Fruit fly (Drosophila melanogaster) whole organism, prepupa: ENCODE results near the gene Cdk8.

Experiments
- Blimp-1 ChIP-seq: fragments of 200-800 bp; sonication (Bioruptor generic); optimal IDR thresholded peaks from 3 replicates; lab custom pipeline; 2017; ENCODE audit warnings: missing biosample characterization, missing genetic modification characterization, mild to moderate bottlenecking, moderate library complexity, missing genetic modification reagents
- CG10631 ChIP-seq: fragments of 200-800 bp; sonication (Bioruptor generic); optimal IDR thresholded peaks from 2 replicates; lab custom pipeline; 2016; ENCODE audit warnings: missing biosample characterization, missing genetic modification characterization
- CG11902 ChIP-seq: fragments of 200-800 bp; sonication (Bioruptor generic); optimal IDR thresholded peaks from 3 replicates; lab custom pipeline; 2016; ENCODE audit warnings: missing biosample characterization, missing genetic modification characterization
- CG15336 ChIP-seq: fragments of 200-800 bp; sonication (Bioruptor generic); IDR thresholded peaks from 2 replicates; pipeline ENCODE4 v1.3.6; 2022; ENCODE audit warnings: missing biosample characterization, missing genetic modification characterization
- CG1621 ChIP-seq: fragments of 200-800 bp; sonication (Bioruptor generic); optimal IDR thresholded peaks from 3 replicates; lab custom pipeline; 2018; ENCODE audit warnings: missing biosample characterization, mild to moderate bottlenecking, missing genetic modification characterization
- CG16779 ChIP-seq: fragments of 200-800 bp; sonication (Bioruptor generic); optimal IDR thresholded peaks from 3 replicates; lab custom pipeline; 2017; ENCODE audit warnings: missing biosample characterization, mild to moderate bottlenecking, missing genetic modification characterization
- CG3032 ChIP-seq: fragments of 200-800 bp; optimal IDR thresholded peaks from 2 replicates; lab custom pipeline; 2019; ENCODE audit warnings: missing biosample characterization, mild to moderate bottlenecking, missing genetic modification characterization, moderate library complexity
- CG31627 ChIP-seq: fragments of 200-800 bp; sonication (Bioruptor generic); optimal IDR thresholded peaks from 3 replicates; lab custom pipeline; 2016; ENCODE audit warnings: missing biosample characterization, missing genetic modification characterization
- CG32006 ChIP-seq: fragments of 200-800 bp; sonication (Bioruptor generic); optimal IDR thresholded peaks from 3 replicates; lab custom pipeline; 2017; ENCODE audit warnings: missing biosample characterization, mild to moderate bottlenecking, missing genetic modification characterization
- CG34406 ChIP-seq: fragments of 200-800 bp; sonication (Bioruptor generic); optimal IDR thresholded peaks from 3 replicates; lab custom pipeline; 2016; ENCODE audit warnings: missing biosample characterization, missing genetic modification characterization
- CG4318 ChIP-seq: fragments of 200-800 bp; sonication (Bioruptor generic); optimal IDR thresholded peaks from 3 replicates; lab custom pipeline; 2017; ENCODE audit warnings: missing biosample characterization, mild to moderate bottlenecking, missing genetic modification characterization
- CG6163 ChIP-seq: fragments of 200-800 bp; sonication (Bioruptor generic); IDR thresholded peaks from 3 replicates; pipeline ENCODE4 v1.3.6; 2022; ENCODE audit warnings: missing biosample characterization, missing genetic modification characterization
- CG6276 ChIP-seq: fragments of 200-800 bp; sonication (Bioruptor generic); optimal IDR thresholded peaks from 2 replicates; lab custom pipeline; 2017; ENCODE audit warnings: missing biosample characterization, mild to moderate bottlenecking, missing genetic modification characterization
- CG6808 ChIP-seq: fragments of 200-800 bp; sonication (Bioruptor generic); optimal IDR thresholded peaks from 3 replicates; lab custom pipeline; 2017; ENCODE audit warnings: missing biosample characterization, missing genetic modification characterization, mild to moderate bottlenecking, moderate library complexity, missing genetic modification reagents
- CG6854 ChIP-seq: fragments of 200-800 bp; sonication (Bioruptor generic); optimal IDR thresholded peaks from 2 replicates; lab custom pipeline; 2017; ENCODE audit warnings: missing biosample characterization, mild to moderate bottlenecking, missing genetic modification characterization
- CG9139 ChIP-seq: fragments of 200-800 bp; sonication (Bioruptor generic); optimal IDR thresholded peaks from 3 replicates; lab custom pipeline; 2017; ENCODE audit warnings: missing biosample characterization, mild to moderate bottlenecking, missing genetic modification characterization
- Eip75B ChIP-seq: fragments of 200-800 bp; sonication (Bioruptor generic); optimal IDR thresholded peaks from 3 replicates; lab custom pipeline; 2016; ENCODE audit warnings: missing biosample characterization, missing genetic modification characterization
- Eip78C ChIP-seq: fragments of 200-800 bp; sonication (Bioruptor generic); peaks from one replicate; lab custom pipeline; 2016; ENCODE audit warnings: missing biosample characterization, missing genetic modification characterization
- Eip93F ChIP-seq: fragments of 200-800 bp; sonication (Bioruptor generic); optimal IDR thresholded peaks from 2 replicates; lab custom pipeline; 2016; ENCODE audit warnings: missing biosample characterization, mild to moderate bottlenecking, missing genetic modification characterization
- Ets21C ChIP-seq: fragments of 200-800 bp; sonication (Bioruptor generic); optimal IDR thresholded peaks from 3 replicates; lab custom pipeline; 2016; ENCODE audit warnings: missing biosample characterization, missing genetic modification characterization
- Ets96B ChIP-seq: fragments of 200-800 bp; optimal IDR thresholded peaks from 2 replicates; lab custom pipeline; 2019; ENCODE audit warnings: missing biosample characterization, mild to moderate bottlenecking, missing genetic modification characterization, moderate library complexity
- Gug ChIP-seq: fragments of 200-800 bp; sonication (Bioruptor generic); IDR thresholded peaks from 2 replicates; pipeline ENCODE4 v1.3.6; 2022; ENCODE audit warnings: missing biosample characterization, missing genetic modification characterization
- Hr4 ChIP-seq: fragments of 200-800 bp; sonication (Bioruptor generic); optimal IDR thresholded peaks from 3 replicates; lab custom pipeline; 2016; ENCODE audit warnings: missing biosample characterization, missing genetic modification characterization
- Met ChIP-seq: fragments of 200-800 bp; sonication (Bioruptor generic); optimal IDR thresholded peaks from 3 replicates; lab custom pipeline; 2016; ENCODE audit warnings: missing biosample characterization, missing genetic modification characterization
- Sox14 ChIP-seq: fragments of 200-800 bp; sonication (Bioruptor generic); optimal IDR thresholded peaks from 3 replicates; lab custom pipeline; 2016; ENCODE audit warnings: missing biosample characterization, missing genetic modification characterization
- achi ChIP-seq: fragments of 200-800 bp; sonication (Bioruptor generic); optimal IDR thresholded peaks from 3 replicates; lab custom pipeline; 2016; ENCODE audit warnings: missing biosample characterization, missing genetic modification characterization
- cyc ChIP-seq: fragments of 200-800 bp; sonication (Bioruptor generic); optimal IDR thresholded peaks from 3 replicates; lab custom pipeline; 2016; ENCODE audit warnings: missing biosample characterization, missing genetic modification characterization
- dsx ChIP-seq: fragments of 200-800 bp; optimal IDR thresholded peaks from 3 replicates; lab custom pipeline; 2019; ENCODE audit warnings: missing biosample characterization, mild to moderate bottlenecking, missing genetic modification characterization, moderate library complexity; ENCODE audit not compliant: poor library complexity, severe bottlenecking
- esn ChIP-seq: fragments of 200-800 bp; sonication (Bioruptor generic); optimal IDR thresholded peaks from 2 replicates; lab custom pipeline; 2016; ENCODE audit warnings: missing biosample characterization, mild to moderate bottlenecking, missing genetic modification characterization, moderate library complexity
- fd59A ChIP-seq: fragments of 200-800 bp; sonication (Bioruptor generic); optimal IDR thresholded peaks from 2 replicates; lab custom pipeline; 2017; ENCODE audit warnings: missing biosample characterization, mild to moderate bottlenecking, missing genetic modification characterization, missing genetic modification reagents
- fd85E ChIP-seq: fragments of 200-800 bp; sonication (Bioruptor generic); optimal IDR thresholded peaks from 3 replicates; lab custom pipeline; 2016; ENCODE audit warnings: missing biosample characterization, missing genetic modification characterization
- lz ChIP-seq: fragments of 200-800 bp; sonication (Bioruptor generic); optimal IDR thresholded peaks from 3 replicates; lab custom pipeline; 2016; ENCODE audit warnings: missing biosample characterization, missing genetic modification characterization
- net ChIP-seq: fragments of 200-800 bp; sonication (Bioruptor generic); optimal IDR thresholded peaks from 3 replicates; lab custom pipeline; 2016; ENCODE audit warnings: missing biosample characterization, missing genetic modification characterization
- pdm3 ChIP-seq: fragments of 200-800 bp; sonication (Bioruptor generic); optimal IDR thresholded peaks from 3 replicates; lab custom pipeline; 2016; ENCODE audit warnings: missing biosample characterization, missing genetic modification characterization
- salr ChIP-seq, 2 experiments: fragments of 200-800 bp; sonication (Bioruptor generic); optimal IDR thresholded peaks; 3 replicates each; lab custom pipeline; 2016 to 2018; ENCODE audit warnings: missing biosample characterization in 2 of 2, missing genetic modification characterization in 2 of 2, mild to moderate bottlenecking in 1 of 2
- spab ChIP-seq: fragments of 200-800 bp; sonication (Bioruptor generic); optimal IDR thresholded peaks from 2 replicates; lab custom pipeline; 2017; ENCODE audit warnings: missing biosample characterization, mild to moderate bottlenecking, missing genetic modification characterization, missing genetic modification reagents
- ss ChIP-seq, 2 experiments: fragments of 200-800 bp; sonication (Bioruptor generic); optimal IDR thresholded peaks; 2 replicates in 1 of 2; 3 replicates in 1 of 2; lab custom pipeline; 2017 to 2018; ENCODE audit warnings: mild to moderate bottlenecking in 2 of 2, missing biosample characterization in 2 of 2, missing genetic modification characterization in 2 of 2, moderate library complexity in 1 of 2
- svp ChIP-seq: fragments of 200-800 bp; sonication (Bioruptor generic); peaks from one replicate; lab custom pipeline; 2016; ENCODE audit warnings: missing biosample characterization, missing genetic modification characterization
- topi ChIP-seq: fragments of 200-800 bp; sonication (Bioruptor generic); optimal IDR thresholded peaks from 3 replicates; lab custom pipeline; 2016; ENCODE audit warnings: missing biosample characterization, missing genetic modification characterization
- vri ChIP-seq: fragments of 200-800 bp; sonication (Bioruptor generic); optimal IDR thresholded peaks from 3 replicates; lab custom pipeline; 2016; ENCODE audit warnings: missing biosample characterization, mild to moderate bottlenecking, missing genetic modification characterization

Cdk8 gene

dm6 chr3L:9872035-9872434, 33.6 kb upstream of the Cdk8 start (continued):
- no peak for TF ChIP-seq CG9139 (GFP tag; lab: Kevin White, UChicago)
- peak; percentile 64 for TF ChIP-seq CG6276
- TF ChIP-seq CG16779 (tag; lab: Kevin White, UChicago): peak; percentile 25
- TF ChIP-seq CG11902: no peak
- peak; percentile 74 for TF ChIP-seq CG32006 (GFP tag; lab: Kevin White, UChicago)
- peak; percentile 43 for TF ChIP-seq Hr4 (GFP tag; lab: Kevin White, UChicago)
- TF ChIP-seq Sox14 (GFP tag; lab: Kevin White, UChicago): no peak
- TF ChIP-seq cyc: no peak
- TF ChIP-seq pdm3 (GFP tag; lab: Kevin White, UChicago): no peak
- no peak for TF ChIP-seq Met (GFP tag; lab: Kevin White, UChicago)
- TF ChIP-seq CG4318 (GFP tag; lab: Kevin White, UChicago): no peak
- no peak for TF ChIP-seq fd85E
- peak; percentile 48; the same call in 1 of the 2 replicates for TF ChIP-seq CG15336 (GFP tag; lab: Robert Waterston, UW)
- no peak for TF ChIP-seq spab (GFP tag; lab: Kevin White, UChicago)
- peak in 1 of 2 experiments; percentile 33 for TF ChIP-seq salr (GFP tag; optimal IDR thresholded peaks at IDR 0.05; lab: Kevin White, UChicago)
- peak; percentile 38; the same call in 2 of the 3 replicates for TF ChIP-seq CG6163

dm6 chr3L:9865053-9865442, 26.6 kb upstream of the Cdk8 start:
- TF ChIP-seq Hr4 (GFP tag; lab: Kevin White, UChicago) (no peak), CG11902 (no peak), CG3032 (no peak), CG10631 (GFP tag; lab: Kevin White, UChicago) (no peak), CG16779 (tag; lab: Kevin White, UChicago) (no peak), svp (GFP tag; lab: Kevin White, UChicago) (no peak), spab (GFP tag; lab: Kevin White, UChicago) (no peak), net (GFP tag; lab: Kevin White, UChicago) (no peak), Eip93F (GFP tag; lab: Kevin White, UChicago) (no peak), CG6276 (no peak), Gug (GFP tag; lab: Robert Waterston, UW) (no peak), achi (GFP tag; lab: Kevin White, UChicago) (no peak), Blimp-1 (GFP tag; lab: Kevin White, UChicago) (no peak), fd59A (GFP tag; lab: Kevin White, UChicago) (no peak), dsx (no peak)

dm6 chr3L:9864275-9865052, 26.0 kb upstream of the Cdk8 start, which contains the start of the genes iPLA2-VIA and Ciz1:
Gene iPLA2-VIA, minus strand, starts transcription at chr3L:9864349.
Gene Ciz1, plus strand, starts transcription at chr3L:9864639.
- TF ChIP-seq topi (GFP tag; lab: Kevin White, UChicago) (no peak), CG3032 (peak; percentile 22), CG4318 (GFP tag; lab: Kevin White, UChicago) (no peak), esn (GFP tag; lab: Kevin White, UChicago) (peak; percentile 20), CG34406 (GFP tag; lab: Kevin White, UChicago) (no peak), Ets96B (tag; lab: Kevin White, UChicago) (no peak), Met (GFP tag; lab: Kevin White, UChicago) (no peak), Eip75B (GFP tag; lab: Kevin White, UChicago) (no peak), CG6854 (GFP tag; lab: Kevin White, UChicago) (peak; percentile 47), CG31627 (GFP tag; lab: Kevin White, UChicago) (peak; percentile 13), dsx (peak; percentile 19), ss (GFP tag; optimal IDR thresholded peaks at IDR 0.05; lab: Kevin White, UChicago) (peak in 1 of 2 experiments; percentile 30), Sox14 (GFP tag; lab: Kevin White, UChicago) (peak; percentile 46), CG6808 (GFP tag; lab: Kevin White, UChicago) (no peak), Eip78C (GFP tag; lab: Kevin White, UChicago) (peak; percentile 60), fd59A (GFP tag; lab: Kevin White, UChicago) (no peak), lz (GFP tag; lab: Kevin White, UChicago) (peak; percentile 44), CG10631 (GFP tag; lab: Kevin White, UChicago) (peak; percentile 42), CG1621 (tag; lab: Kevin White, UChicago) (no peak), vri (GFP tag; lab: Kevin White, UChicago) (no peak), CG16779 (tag; lab: Kevin White, UChicago) (no peak), Ets21C (GFP tag; lab: Kevin White, UChicago) (no peak), Gug (GFP tag; lab: Robert Waterston, UW) (no peak)
